Fruit fly (Drosophila melanogaster) Kc167 (cell line): ENCODE data around the gene lin-28.

Experiments
- Sin3A ChIP-seq: fragments of >200 bp; optimal IDR thresholded peaks from 2 replicates; lab custom pipeline; 2018; ENCODE audit warnings: missing external identifiers
- insv ChIP-seq: fragments of >200 bp; optimal IDR thresholded peaks from 3 replicates; lab custom pipeline; 2018; ENCODE audit warnings: missing external identifiers
- psq ChIP-seq: fragments of >200 bp; optimal IDR thresholded peaks from 2 replicates; lab custom pipeline; 2017; ENCODE audit warnings: missing external identifiers

DNA sequence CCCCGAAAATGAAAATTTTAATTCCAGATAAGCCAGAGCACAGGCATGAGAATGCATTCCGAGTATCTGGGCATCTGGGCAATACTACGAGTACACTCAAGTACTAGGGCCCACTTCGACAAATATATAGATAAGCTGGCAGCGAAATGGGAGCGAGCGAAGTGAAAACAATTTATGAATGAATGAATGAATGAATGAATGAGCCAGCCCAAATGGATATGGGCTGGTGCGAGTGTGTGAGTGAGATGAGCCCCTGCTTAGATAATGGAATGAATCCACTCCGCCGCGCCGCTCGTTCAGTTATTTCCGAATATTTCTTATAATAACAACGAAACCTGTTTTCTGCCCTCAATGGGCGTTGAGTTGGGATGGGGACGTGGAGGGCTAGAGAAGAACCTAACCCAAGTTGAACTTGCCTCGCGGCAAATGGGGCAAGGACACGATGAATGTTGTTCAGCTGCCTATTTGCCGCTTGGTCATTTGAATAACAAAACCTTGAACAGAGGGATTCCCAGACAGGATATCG is 1.3 kb downstream of the lin-28 start:
- TF ChIP-seq insv (lab: Kevin White, UChicago) (no peak), Sin3A (no peak), psq (lab: Kevin White, UChicago) (no peak)
